Worm (Caenorhabditis elegans) whole organism, L4/young adult: ENCODE results near the gene Y32B12C.1.

ENCODE experiments used
- dao-5 ChIP-seq: sonication (generic microtip); optimal IDR thresholded peaks from 2 replicates; lab custom pipeline; 2016; ENCODE audit warnings: missing genotype, missing genetic modification characterization, moderate library complexity, missing compliant biosample characterization
- him-1 ChIP-seq: sonication (generic microtip); optimal IDR thresholded peaks from 2 replicates; lab custom pipeline; 2016; ENCODE audit warnings: missing genotype, missing genetic modification reagents, missing genetic modification characterization, missing compliant biosample characterization

DNA sequence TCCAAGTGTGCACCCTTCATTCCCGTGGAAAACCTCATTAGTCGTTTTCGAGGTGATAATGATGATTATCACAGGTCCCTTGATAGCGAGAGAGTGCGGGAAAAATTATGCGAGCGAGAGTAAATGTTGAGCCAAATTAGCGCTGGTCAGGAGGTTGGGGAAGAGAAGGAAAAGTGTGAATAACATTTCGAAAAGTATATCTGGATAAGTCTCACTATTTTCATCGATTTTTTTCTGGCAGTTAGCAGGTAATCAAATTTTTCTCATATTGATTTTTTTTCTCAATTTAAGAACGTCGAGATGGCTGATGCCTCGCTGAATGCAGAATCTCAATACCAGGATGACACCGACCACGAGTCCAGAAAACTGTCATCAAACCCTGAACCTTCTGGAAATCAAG is 22.6 kb downstream of the Y32B12C.1 start, which contains the start of gene W06G6.2:
- TF ChIP-seq dao-5 (tag; lab: Kevin White, UChicago): no peak
- TF ChIP-seq him-1: no peak
